Worm (Caenorhabditis elegans): ENCODE measurements around the gene C04C11.1.

The C04C11.1 gene

DNA sequence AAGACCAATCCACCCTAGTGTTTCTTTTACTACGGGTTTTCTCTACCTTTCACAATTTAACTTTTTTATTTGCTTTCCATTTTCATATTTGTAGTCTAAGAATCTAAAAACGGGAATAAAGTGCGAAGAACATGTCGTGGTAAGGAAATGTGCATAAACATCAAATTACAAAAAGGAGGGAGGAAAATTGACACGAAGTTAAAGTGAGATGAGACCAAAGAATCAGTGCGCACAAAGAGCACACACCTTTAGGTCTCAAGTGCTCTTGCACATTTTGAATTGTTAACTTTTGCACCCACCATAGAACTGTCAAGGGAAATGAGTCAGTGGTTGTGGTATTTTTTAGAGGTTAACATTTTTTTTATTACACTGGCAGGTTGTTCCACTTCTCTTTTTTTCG is 10.1 kb downstream of the C04C11.1 start:
- no peak for TF ChIP-seq skn-1 (tag; optimal IDR thresholded peaks at IDR 0.05)
- TF ChIP-seq pha-4 (tag; optimal IDR thresholded peaks at IDR 0.05) = peak; percentile 29
- TF ChIP-seq aly-2 (tag; optimal IDR thresholded peaks at IDR 0.05) = no peak
- TF ChIP-seq nhr-12 (tag; optimal IDR thresholded peaks at IDR 0.05) = no peak
- no peak for TF ChIP-seq egl-5 (tag; optimal IDR thresholded peaks at IDR 0.05)
- peak; percentile 39 for TF ChIP-seq elt-2 (tag; optimal IDR thresholded peaks at IDR 0.05)
- peak; percentile 55 for TF ChIP-seq pqm-1 (tag; optimal IDR thresholded peaks at IDR 0.05)
- TF ChIP-seq elt-3 (tag; optimal IDR thresholded peaks at IDR 0.05) = no peak

- TF ChIP-seq fkh-10 (GFP tag; optimal IDR thresholded peaks at IDR 0.05) = no peak
- peak; percentile 38 for TF ChIP-seq pha-4 (tag; optimal IDR thresholded peaks at IDR 0.05)
Observed at ce11 chrX:14033494-14033893, 13.1 kb downstream of the C04C11.1 start, which contains the start of gene arrd-25. arrd-25 (plus strand) TSS chrX:14033794.

ce11 chrX:14039293-14039692 is 18.9 kb downstream of the C04C11.1 start:
- TF ChIP-seq unc-62 (GFP tag; optimal IDR thresholded peaks at IDR 0.05) = no peak
- no peak for TF ChIP-seq sea-2 (GFP tag; optimal IDR thresholded peaks at IDR 0.05)
- no peak for TF ChIP-seq nhr-12 (tag; optimal IDR thresholded peaks at IDR 0.05)
- TF ChIP-seq nhr-25 (tag; optimal IDR thresholded peaks at IDR 0.05) = no peak
- TF ChIP-seq nhr-237 (tag; optimal IDR thresholded peaks at IDR 0.05) = no peak
- no peak for TF ChIP-seq unc-39 (tag; optimal IDR thresholded peaks at IDR 0.05)
- TF ChIP-seq pqm-1 (tag; optimal IDR thresholded peaks at IDR 0.05) = no peak
- no peak for TF ChIP-seq mml-1 (tag; optimal IDR thresholded peaks at IDR 0.05)
- TF ChIP-seq lin-15B (tag; optimal IDR thresholded peaks at IDR 0.05) = no peak
- no peak for TF ChIP-seq skn-1 (tag; optimal IDR thresholded peaks at IDR 0.05)
- no peak for TF ChIP-seq tbx-2 (tag; optimal IDR thresholded peaks at IDR 0.05)
- TF ChIP-seq ceh-28 (tag; optimal IDR thresholded peaks at IDR 0.05) = no peak
- no peak for TF ChIP-seq nhr-77 (tag; optimal IDR thresholded peaks at IDR 0.05)

- TF ChIP-seq eor-1 (tag; optimal IDR thresholded peaks at IDR 0.05) = no peak
- TF ChIP-seq lin-39 (tag; optimal IDR thresholded peaks at IDR 0.05) = peak; percentile 7
- no peak for TF ChIP-seq ztf-11 (tag; optimal IDR thresholded peaks at IDR 0.05)
Observed at ce11 chrX:14044362-14044761, 24.0 kb downstream of the C04C11.1 start.

DNA sequence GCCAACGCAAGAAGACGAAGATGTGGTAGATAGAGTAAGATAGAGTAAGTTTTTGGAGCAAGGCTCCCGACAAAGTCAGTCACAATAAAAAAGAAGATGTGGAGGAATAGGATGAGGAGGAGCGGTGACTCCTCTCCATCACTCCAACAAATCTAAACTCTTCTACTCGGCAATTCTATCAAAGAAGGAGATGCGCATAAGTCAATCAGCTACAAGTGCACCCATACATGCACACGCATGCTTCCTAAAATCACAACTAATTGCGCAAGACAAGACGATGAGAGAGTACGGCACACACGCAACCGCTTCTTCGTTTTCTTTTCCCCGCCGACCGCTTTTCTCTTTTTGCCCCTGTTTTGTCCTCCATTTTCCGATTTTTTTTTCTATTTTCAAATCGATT is 27.2 kb downstream of the C04C11.1 start:
- TF ChIP-seq ceh-9 (tag; optimal IDR thresholded peaks at IDR 0.05) (no peak), sea-2 (GFP tag; optimal IDR thresholded peaks at IDR 0.05) (no peak), ama-1 (optimal IDR thresholded peaks at IDR 0.05) (no peak), skn-1 (tag; optimal IDR thresholded peaks at IDR 0.05) (no peak), fkh-10 (GFP tag; optimal IDR thresholded peaks at IDR 0.05) (peak; percentile 59), nhr-28 (tag; optimal IDR thresholded peaks at IDR 0.05) (no peak), aly-2 (tag; optimal IDR thresholded peaks at IDR 0.05) (no peak), lin-39 (tag; optimal IDR thresholded peaks at IDR 0.05) (peak; percentile 2), ceh-28 (tag; optimal IDR thresholded peaks at IDR 0.05) (no peak), ztf-11 (tag; optimal IDR thresholded peaks at IDR 0.05) (no peak), pha-4 (tag; optimal IDR thresholded peaks at IDR 0.05) (no peak)

- no peak for TF ChIP-seq unc-62 (GFP tag; optimal IDR thresholded peaks at IDR 0.05)
Observed at ce11 chrX:14049235-14049634, 28.8 kb downstream of the C04C11.1 start, which contains the start of gene dyc-1. dyc-1 (plus strand) TSS chrX:14049535.

DNA sequence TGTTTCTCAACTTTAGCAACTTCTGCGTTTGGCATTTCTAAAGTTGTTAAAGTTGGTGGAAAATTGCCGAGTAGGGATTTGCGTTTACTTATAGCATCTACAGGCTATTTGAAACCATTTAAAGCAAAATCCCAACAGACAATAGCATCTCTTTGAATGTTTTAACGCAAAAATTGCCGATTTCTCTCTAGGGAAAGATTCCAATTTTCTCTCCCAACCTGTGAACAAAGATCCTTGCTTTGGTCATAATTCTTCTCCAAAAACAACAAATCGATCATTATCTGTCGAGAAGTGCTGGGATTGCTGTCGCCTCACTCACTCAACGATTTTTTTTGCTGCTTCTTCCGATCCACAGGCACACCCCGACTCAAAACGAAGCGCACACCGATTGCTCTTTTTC is 33.4 kb downstream of the C04C11.1 start:
- TF ChIP-seq mdl-1 (tag; optimal IDR thresholded peaks at IDR 0.05) = no peak
- TF ChIP-seq snpc-4 (tag; optimal IDR thresholded peaks at IDR 0.05) = no peak
- no peak for TF ChIP-seq nhr-23 (tag; optimal IDR thresholded peaks at IDR 0.05)
- no peak for TF ChIP-seq jun-1 (tag; optimal IDR thresholded peaks at IDR 0.05)
- no peak for TF ChIP-seq nhr-76 (tag; optimal IDR thresholded peaks at IDR 0.05)
- no peak for TF ChIP-seq nhr-28 (tag; optimal IDR thresholded peaks at IDR 0.05)
- TF ChIP-seq tbx-2 (tag; optimal IDR thresholded peaks at IDR 0.05) = no peak
- TF ChIP-seq ZK546.5 (tag; optimal IDR thresholded peaks at IDR 0.05) = no peak
- TF ChIP-seq nhr-12 (tag; optimal IDR thresholded peaks at IDR 0.05) = no peak
- TF ChIP-seq fkh-2 (tag; optimal IDR thresholded peaks at IDR 0.05) = no peak
- TF ChIP-seq egl-5 (tag; optimal IDR thresholded peaks at IDR 0.05) = no peak
- no peak for TF ChIP-seq lsy-12 (tag; optimal IDR thresholded peaks at IDR 0.05)
- no peak for TF ChIP-seq zag-1 (tag; optimal IDR thresholded peaks at IDR 0.05)
- TF ChIP-seq daf-12 (tag; optimal IDR thresholded peaks at IDR 0.05) = no peak
- no peak for TF ChIP-seq nhr-67 (tag; optimal IDR thresholded peaks at IDR 0.05)
- no peak for TF ChIP-seq elt-2 (tag; optimal IDR thresholded peaks at IDR 0.05)

All from whole organism, L3 larva.